Fruit fly (Drosophila melanogaster) whole organism, wandering third instar larva: Measurements from ENCODE around the gene ThrRS.

Source experiments
- Abd-B ChIP-seq: fragments of >200 bp; optimal IDR thresholded peaks from 2 replicates; lab custom pipeline; 2017; ENCODE audit warnings: missing biosample characterization, missing genetic modification characterization
- CG32264 ChIP-seq: fragments of 200-800 bp; sonication (Bioruptor generic); optimal IDR thresholded peaks from 2 replicates; lab custom pipeline; 2016; ENCODE audit warnings: missing biosample characterization, missing genetic modification characterization
- CG9705 ChIP-seq: fragments of 200-800 bp; sonication (Bioruptor generic); optimal IDR thresholded peaks from 2 replicates; lab custom pipeline; 2018; ENCODE audit warnings: missing biosample characterization, mild to moderate bottlenecking, missing genetic modification characterization
- CrebA ChIP-seq: fragments of 200-800 bp; sonication (Bioruptor generic); optimal IDR thresholded peaks from 2 replicates; lab custom pipeline; 2016; ENCODE audit warnings: missing biosample characterization, mild to moderate bottlenecking, missing genetic modification characterization, borderline replicate concordance
- Dfd ChIP-seq: fragments of >200 bp; optimal IDR thresholded peaks from 2 replicates; lab custom pipeline; 2017; ENCODE audit warnings: missing biosample characterization, missing genetic modification characterization
- Dif ChIP-seq: fragments of 200-275, 200-300 bp; sonication (Bioruptor generic); optimal IDR thresholded peaks from 2 replicates; lab custom pipeline; 2018; ENCODE audit warnings: missing biosample characterization, missing genetic modification characterization; ENCODE audit not compliant: partially characterized antibody
- GATAd ChIP-seq: sonication (Bioruptor generic); optimal IDR thresholded peaks from 2 replicates; lab custom pipeline; 2016; ENCODE audit warnings: missing biosample characterization, missing genetic modification characterization
- HLH106 ChIP-seq: fragments of 200-800 bp; optimal IDR thresholded peaks from 3 replicates; lab custom pipeline; 2019; ENCODE audit warnings: missing biosample characterization, mild to moderate bottlenecking, missing genetic modification characterization, moderate library complexity
- Hnf4 ChIP-seq: fragments of 200-800 bp; sonication (Bioruptor generic); optimal IDR thresholded peaks from 2 replicates; lab custom pipeline; 2016; ENCODE audit warnings: missing biosample characterization, mild to moderate bottlenecking, missing genetic modification characterization
- Hr78 ChIP-seq: fragments of >200 bp; optimal IDR thresholded peaks from 2 replicates; lab custom pipeline; 2017; ENCODE audit warnings: missing biosample characterization, missing genetic modification characterization
- Hr83 ChIP-seq: fragments of 200-300 bp; sonication (Bioruptor generic); optimal IDR thresholded peaks from 2 replicates; lab custom pipeline; 2016; ENCODE audit warnings: missing biosample characterization, mild to moderate bottlenecking, missing genetic modification characterization, moderate library complexity; ENCODE audit not compliant: poor library complexity, severe bottlenecking
- Jra ChIP-seq: sonication (Bioruptor generic); optimal IDR thresholded peaks from 2 replicates; lab custom pipeline; 2016; ENCODE audit warnings: missing biosample characterization, missing genetic modification characterization
- Mio ChIP-seq: sonication (Bioruptor generic); optimal IDR thresholded peaks from 2 replicates; lab custom pipeline; 2016; ENCODE audit warnings: missing biosample characterization, missing genetic modification characterization
- Myc ChIP-seq: fragments of >200 bp; optimal IDR thresholded peaks from 2 replicates; lab custom pipeline; 2017
- N ChIP-seq: fragments of >200 bp; optimal IDR thresholded peaks from 2 replicates; lab custom pipeline; 2018; ENCODE audit warnings: missing biosample characterization, missing external identifiers, missing genetic modification characterization
- OdsH ChIP-seq: fragments of 200-800 bp; sonication (Bioruptor generic); optimal IDR thresholded peaks from 2 replicates; lab custom pipeline; 2016; ENCODE audit warnings: missing biosample characterization, mild to moderate bottlenecking, missing genetic modification characterization
- Rel ChIP-seq, 2 experiments: fragments of 200-800 bp; sonication (Bioruptor generic) in 1 of 2; optimal IDR thresholded peaks; 2 replicates in 1 of 2; 3 replicates in 1 of 2; lab custom pipeline; 2016 to 2019; ENCODE audit warnings: mild to moderate bottlenecking in 2 of 2, missing biosample characterization in 2 of 2, missing genetic modification characterization in 2 of 2, moderate library complexity in 1 of 2
- Sp1 ChIP-seq: fragments of 200-800 bp; sonication (Bioruptor generic); optimal IDR thresholded peaks from 3 replicates; lab custom pipeline; 2019; ENCODE audit warnings: missing biosample characterization, mild to moderate bottlenecking, missing genetic modification characterization, moderate library complexity
- Vsx2 ChIP-seq: fragments of 200-300, 225-300 bp; sonication (Bioruptor generic); optimal IDR thresholded peaks from 2 replicates; lab custom pipeline; 2018; ENCODE audit warnings: missing biosample characterization, missing genetic modification characterization; ENCODE audit not compliant: partially characterized antibody
- brk ChIP-seq: fragments of 200-800 bp; sonication (Bioruptor generic); optimal IDR thresholded peaks from 2 replicates; lab custom pipeline; 2016; ENCODE audit warnings: missing biosample characterization, mild to moderate bottlenecking, missing genetic modification characterization
- dl ChIP-seq, 2 experiments: fragments of 175-275, 200-275 bp in 1 of 2; fragments of 200-275 bp in 1 of 2; sonication (Bioruptor generic); optimal IDR thresholded peaks; lab custom pipeline; 2018; ENCODE audit warnings: mild to moderate bottlenecking in 2 of 2, missing biosample characterization in 2 of 2, missing genetic modification characterization in 2 of 2, moderate library complexity in 2 of 2; ENCODE audit not compliant: partially characterized antibody in 2 of 2, insufficient read depth in 1 of 2
- dmrt93B ChIP-seq: fragments of 200-800 bp; sonication (Bioruptor generic); optimal IDR thresholded peaks from 2 replicates; lab custom pipeline; 2018; ENCODE audit warnings: missing biosample characterization, mild to moderate bottlenecking, missing genetic modification characterization
- dsf ChIP-seq: sonication (Bioruptor generic); optimal IDR thresholded peaks from 2 replicates; lab custom pipeline; 2016; ENCODE audit warnings: missing biosample characterization, missing genetic modification characterization, borderline replicate concordance
- ey ChIP-seq: fragments of 200-800 bp; sonication (Bioruptor generic); optimal IDR thresholded peaks from 2 replicates; lab custom pipeline; 2016; ENCODE audit warnings: missing biosample characterization, missing genetic modification characterization
- fru ChIP-seq: fragments of 200-800 bp; sonication (Bioruptor generic); optimal IDR thresholded peaks from 3 replicates; lab custom pipeline; 2016; ENCODE audit warnings: missing biosample characterization, mild to moderate bottlenecking, missing genetic modification characterization
- h ChIP-seq: fragments of 200-800 bp; sonication (Bioruptor generic); optimal IDR thresholded peaks from 3 replicates; lab custom pipeline; 2016; ENCODE audit warnings: missing biosample characterization, mild to moderate bottlenecking, missing genetic modification characterization
- jim ChIP-seq: fragments of 175-275, 200-325 bp; sonication (Bioruptor generic); optimal IDR thresholded peaks from 2 replicates; lab custom pipeline; 2016; ENCODE audit warnings: missing biosample characterization, mild to moderate bottlenecking, missing genetic modification characterization
- lola ChIP-seq: fragments of >200 bp; optimal IDR thresholded peaks from 2 replicates; lab custom pipeline; 2017; ENCODE audit warnings: missing biosample characterization, missing genetic modification characterization
- pan ChIP-seq: fragments of >200 bp; optimal IDR thresholded peaks from 2 replicates; lab custom pipeline; 2017
- psq ChIP-seq: fragments of 200-800 bp; sonication (Bioruptor generic); optimal IDR thresholded peaks from 3 replicates; lab custom pipeline; 2017; ENCODE audit warnings: missing biosample characterization, mild to moderate bottlenecking, missing genetic modification characterization, moderate library complexity
- rgr ChIP-seq: fragments of 200-800 bp; sonication (Bioruptor generic); optimal IDR thresholded peaks from 3 replicates; lab custom pipeline; 2016; ENCODE audit warnings: missing biosample characterization, mild to moderate bottlenecking, missing genetic modification characterization
- sage ChIP-seq: fragments of 200-800 bp; sonication (Bioruptor generic); optimal IDR thresholded peaks from 2 replicates; lab custom pipeline; 2016; ENCODE audit warnings: missing biosample characterization, mild to moderate bottlenecking, missing genetic modification characterization
- sv ChIP-seq: fragments of 200-800 bp; sonication (Bioruptor generic); optimal IDR thresholded peaks from 3 replicates; lab custom pipeline; 2016; ENCODE audit warnings: missing biosample characterization, missing genetic modification characterization
- tai ChIP-seq: sonication (Bioruptor generic); optimal IDR thresholded peaks from 2 replicates; lab custom pipeline; 2016; ENCODE audit warnings: missing biosample characterization, missing genetic modification characterization
- usp ChIP-seq: fragments of >200 bp; optimal IDR thresholded peaks from 2 replicates; lab custom pipeline; 2017; ENCODE audit warnings: missing biosample characterization, missing genetic modification characterization

ThrRS gene

dm6 chr2L:12087442-12087841, 16.1 kb upstream of the ThrRS start:
- TF ChIP-seq Jra (GFP tag; lab: Kevin White, UChicago) (no peak), CG9705 (no peak), sage (GFP tag; lab: Kevin White, UChicago) (no peak), dl (GFP tag; optimal IDR thresholded peaks at IDR 0.05; lab: Kevin White, UChicago; ENCODE audit: insufficient read depth in 1 of 2, partially characterized antibody in 2 of 2) (no peak), Myc (lab: Kevin White, UChicago) (no peak), lola (GFP tag; lab: Kevin White, UChicago) (no peak), N (GFP tag; lab: Kevin White, UChicago) (no peak), Rel (GFP tag; optimal IDR thresholded peaks at IDR 0.05; lab: Kevin White, UChicago) (no peak), Rel (tag; optimal IDR thresholded peaks at IDR 0.05; lab: Kevin White, UChicago) (no peak), Dif (no peak), OdsH (GFP tag; lab: Kevin White, UChicago) (no peak), Vsx2 (GFP tag; lab: Kevin White, UChicago) (no peak), ey (GFP tag; lab: Kevin White, UChicago) (no peak), CrebA (GFP tag; lab: Kevin White, UChicago) (no peak), psq (no peak), brk (GFP tag; lab: Kevin White, UChicago) (no peak), rgr (GFP tag; lab: Kevin White, UChicago) (no peak), usp (GFP tag; lab: Kevin White, UChicago) (no peak), pan (lab: Kevin White, UChicago) (no peak), CG32264 (GFP tag; lab: Kevin White, UChicago) (no peak), Mio (GFP tag; lab: Kevin White, UChicago) (no peak)
- TF ChIP-seq, all 38 proteins: peak for 0

dm6 chr2L:12089145-12089544, 14.4 kb upstream of the ThrRS start:
- TF ChIP-seq lola (GFP tag; lab: Kevin White, UChicago) = no peak

- TF ChIP-seq dmrt93B (GFP tag; lab: Kevin White, UChicago) (no peak), N (GFP tag; lab: Kevin White, UChicago) (no peak), Dfd (GFP tag; lab: Kevin White, UChicago) (no peak), Vsx2 (GFP tag; lab: Kevin White, UChicago) (no peak), CG32264 (GFP tag; lab: Kevin White, UChicago) (no peak), Sp1 (no peak), OdsH (GFP tag; lab: Kevin White, UChicago) (no peak), h (GFP tag; lab: Kevin White, UChicago) (no peak), jim (GFP tag; lab: Kevin White, UChicago) (no peak), GATAd (no peak), Dif (no peak), Myc (lab: Kevin White, UChicago) (no peak), Hr83 (no peak), dl (GFP tag; optimal IDR thresholded peaks at IDR 0.05; lab: Kevin White, UChicago; ENCODE audit: insufficient read depth in 1 of 2, partially characterized antibody in 2 of 2) (no peak), Abd-B (GFP tag; lab: Kevin White, UChicago) (no peak), lola (GFP tag; lab: Kevin White, UChicago) (no peak), sv (GFP tag; lab: Kevin White, UChicago) (no peak)
Observed at dm6 chr2L:12091522-12091921, 12.0 kb upstream of the ThrRS start, which contains the start of gene Pex19. Gene Pex19 (plus strand): TSS chr2L:12091822.

- TF ChIP-seq CG9705 (no peak), Hr83 (no peak), pan (lab: Kevin White, UChicago) (no peak), CrebA (GFP tag; lab: Kevin White, UChicago) (no peak), fru (GFP tag; lab: Kevin White, UChicago) (no peak), Mio (GFP tag; lab: Kevin White, UChicago) (no peak), Dif (no peak), HLH106 (tag; lab: Kevin White, UChicago) (no peak), Rel (GFP tag; optimal IDR thresholded peaks at IDR 0.05; lab: Kevin White, UChicago) (no peak), Rel (tag; optimal IDR thresholded peaks at IDR 0.05; lab: Kevin White, UChicago) (no peak), dsf (GFP tag; lab: Kevin White, UChicago) (no peak), dl (GFP tag; optimal IDR thresholded peaks at IDR 0.05; lab: Kevin White, UChicago; ENCODE audit: insufficient read depth in 1 of 2, partially characterized antibody in 2 of 2) (no peak), Hnf4 (GFP tag; lab: Kevin White, UChicago) (no peak), tai (GFP tag; lab: Kevin White, UChicago) (no peak), sage (GFP tag; lab: Kevin White, UChicago) (no peak), Hr78 (GFP tag; lab: Kevin White, UChicago) (no peak), brk (GFP tag; lab: Kevin White, UChicago) (no peak)
Observed at dm6 chr2L:12092041-12092440, 11.5 kb upstream of the ThrRS start.
